Worm (Caenorhabditis elegans): ENCODE results near the gene mel-11.

mel-11 gene

ce11 chrII:9358230-9358629 is at the start of gene mel-11:
Gene mel-11 (plus strand): TSS chrII:9358530.
- no peak for TF ChIP-seq tra-4 (tag; optimal IDR thresholded peaks at IDR 0.05)
- no peak for TF ChIP-seq pes-1 (GFP tag; IDR thresholded peaks at IDR 0.05)
- no peak for TF ChIP-seq ama-1 (optimal IDR thresholded peaks at IDR 0.05)
- no peak for TF ChIP-seq hnd-1 (tag; optimal IDR thresholded peaks at IDR 0.05)
- no peak for TF ChIP-seq B0310.2 (tag; optimal IDR thresholded peaks at IDR 0.05)
- no peak for TF ChIP-seq tbx-11 (GFP tag; IDR thresholded peaks at IDR 0.05)

ce11 chrII:9308614-9309046 is 49.7 kb upstream of the mel-11 start:
- TF ChIP-seq sea-1 (GFP tag; conservative IDR thresholded peaks at IDR 0.05) (peak; percentile 53; the same call in 1 of the 2 replicates), hnd-1 (tag; optimal IDR thresholded peaks at IDR 0.05) (no peak), scrt-1 (GFP tag; IDR thresholded peaks at IDR 0.05) (no peak), pes-1 (GFP tag; IDR thresholded peaks at IDR 0.05) (no peak; the same call in 1 of the 2 replicates), F13C5.2 (tag; optimal IDR thresholded peaks at IDR 0.05) (peak; percentile 80), tbx-37 (GFP tag; conservative IDR thresholded peaks at IDR 0.05) (no peak), ets-7 (tag; optimal IDR thresholded peaks at IDR 0.05) (peak; percentile 48), B0310.2 (tag; optimal IDR thresholded peaks at IDR 0.05) (peak; percentile 14), ama-1 (optimal IDR thresholded peaks at IDR 0.05) (no peak), flt-1 (GFP tag; IDR thresholded peaks at IDR 0.05) (peak; percentile 26; the same call in 1 of the 2 replicates), hmg-4 (GFP tag; optimal IDR thresholded peaks at IDR 0.05) (peak; percentile 74), ceh-36 (tag; optimal IDR thresholded peaks at IDR 0.05) (no peak), aly-1 (tag; optimal IDR thresholded peaks at IDR 0.05) (no peak), tra-4 (tag; optimal IDR thresholded peaks at IDR 0.05) (no peak), tbx-11 (GFP tag; IDR thresholded peaks at IDR 0.05) (no peak), ceh-13 (GFP tag; optimal IDR thresholded peaks at IDR 0.05) (no peak)

DNA sequence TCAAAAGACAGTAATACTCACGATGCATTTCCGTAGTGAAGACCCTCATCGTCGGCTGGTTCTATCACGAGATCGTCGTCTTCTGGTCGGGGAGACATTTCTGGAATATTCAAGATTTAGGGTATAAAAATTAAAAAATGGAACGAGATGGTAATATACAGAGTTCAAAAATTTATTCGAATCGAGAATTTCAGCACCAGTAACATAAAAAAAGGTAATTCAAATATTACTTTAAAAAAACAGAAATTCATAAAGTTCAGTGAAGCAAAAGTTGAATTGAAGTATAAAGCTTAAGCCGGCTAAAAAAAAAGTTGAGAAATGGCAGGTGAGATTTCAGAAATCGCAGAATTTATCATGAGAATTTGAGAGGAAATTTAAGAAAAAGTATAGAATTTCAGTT is 48.1 kb upstream of the mel-11 start, which contains the start of gene cam-1:
cam-1 (minus strand) TSS at position 101 of the 400 bp plus-strand sequence.
- TF ChIP-seq ceh-13 (GFP tag; optimal IDR thresholded peaks at IDR 0.05) (no peak), F13C5.2 (tag; optimal IDR thresholded peaks at IDR 0.05) (no peak), ceh-36 (tag; optimal IDR thresholded peaks at IDR 0.05) (no peak), ets-7 (tag; optimal IDR thresholded peaks at IDR 0.05) (no peak), B0310.2 (tag; optimal IDR thresholded peaks at IDR 0.05) (no peak), tbx-11 (GFP tag; IDR thresholded peaks at IDR 0.05) (no peak), scrt-1 (GFP tag; IDR thresholded peaks at IDR 0.05) (no peak), flt-1 (GFP tag; IDR thresholded peaks at IDR 0.05) (no peak), hmbx-1 (tag; optimal IDR thresholded peaks at IDR 0.05) (no peak), hnd-1 (tag; optimal IDR thresholded peaks at IDR 0.05) (no peak), tbx-37 (GFP tag; conservative IDR thresholded peaks at IDR 0.05) (no peak)

DNA sequence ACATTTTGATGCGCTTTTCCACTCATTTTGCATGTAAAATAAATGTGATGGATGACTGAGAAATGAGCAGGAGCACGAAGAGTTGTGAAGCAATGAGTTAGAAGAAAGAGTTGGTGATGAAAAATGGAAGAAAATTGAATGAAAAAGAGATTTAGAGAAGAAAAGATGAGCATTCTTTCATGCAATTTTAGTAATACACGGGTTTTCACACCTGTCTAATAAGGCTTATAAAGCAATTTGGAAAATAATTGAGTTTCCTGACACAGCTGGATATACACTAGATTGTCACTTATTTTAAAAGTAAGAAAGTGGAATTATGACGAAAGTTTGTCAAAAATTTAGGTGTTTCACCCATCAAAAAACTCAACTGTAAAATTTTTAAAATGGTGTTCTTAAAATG is 47.5 kb upstream of the mel-11 start:
- TF ChIP-seq aly-1 (tag; optimal IDR thresholded peaks at IDR 0.05) = no peak
- no peak for TF ChIP-seq hmbx-1 (tag; optimal IDR thresholded peaks at IDR 0.05)
- TF ChIP-seq flt-1 (GFP tag; IDR thresholded peaks at IDR 0.05) = no peak
- TF ChIP-seq pes-1 (GFP tag; IDR thresholded peaks at IDR 0.05) = no peak
- TF ChIP-seq F13C5.2 (tag; optimal IDR thresholded peaks at IDR 0.05) = no peak
- no peak for TF ChIP-seq hnd-1 (tag; optimal IDR thresholded peaks at IDR 0.05)
- TF ChIP-seq sea-1 (GFP tag; conservative IDR thresholded peaks at IDR 0.05) = no peak
- TF ChIP-seq ets-7 (tag; optimal IDR thresholded peaks at IDR 0.05) = no peak
- no peak for TF ChIP-seq ceh-13 (GFP tag; optimal IDR thresholded peaks at IDR 0.05)
- TF ChIP-seq tbx-11 (GFP tag; IDR thresholded peaks at IDR 0.05) = no peak
- no peak for TF ChIP-seq B0310.2 (tag; optimal IDR thresholded peaks at IDR 0.05)
- TF ChIP-seq tra-4 (tag; optimal IDR thresholded peaks at IDR 0.05) = no peak
- no peak for TF ChIP-seq scrt-1 (GFP tag; IDR thresholded peaks at IDR 0.05)
- TF ChIP-seq hmg-4 (GFP tag; optimal IDR thresholded peaks at IDR 0.05) = no peak
- TF ChIP-seq tbx-37 (GFP tag; conservative IDR thresholded peaks at IDR 0.05) = no peak
- TF ChIP-seq ceh-36 (tag; optimal IDR thresholded peaks at IDR 0.05) = no peak
- TF ChIP-seq ama-1 (optimal IDR thresholded peaks at IDR 0.05) = no peak

- TF ChIP-seq F13C5.2 (tag; optimal IDR thresholded peaks at IDR 0.05) = no peak
- TF ChIP-seq sea-1 (GFP tag; conservative IDR thresholded peaks at IDR 0.05) = no peak
- TF ChIP-seq scrt-1 (GFP tag; IDR thresholded peaks at IDR 0.05) = no peak
- no peak for TF ChIP-seq ama-1 (optimal IDR thresholded peaks at IDR 0.05)
These were observed 46.6 kb upstream of the mel-11 start for ce11 chrII:9311702-9312101.

- TF ChIP-seq pes-1 (GFP tag; IDR thresholded peaks at IDR 0.05) (no peak), scrt-1 (GFP tag; IDR thresholded peaks at IDR 0.05) (no peak), ama-1 (optimal IDR thresholded peaks at IDR 0.05) (no peak), ets-7 (tag; optimal IDR thresholded peaks at IDR 0.05) (no peak)
These were observed 45.0 kb upstream of the mel-11 start for ce11 chrII:9313335-9313734.

- no peak for TF ChIP-seq scrt-1 (GFP tag; IDR thresholded peaks at IDR 0.05)
- TF ChIP-seq tbx-11 (GFP tag; IDR thresholded peaks at IDR 0.05) = no peak
- TF ChIP-seq hmg-4 (GFP tag; optimal IDR thresholded peaks at IDR 0.05) = no peak
- no peak for TF ChIP-seq ceh-36 (tag; optimal IDR thresholded peaks at IDR 0.05)
- TF ChIP-seq hmbx-1 (tag; optimal IDR thresholded peaks at IDR 0.05) = no peak
- no peak for TF ChIP-seq F13C5.2 (tag; optimal IDR thresholded peaks at IDR 0.05)
- no peak for TF ChIP-seq pes-1 (GFP tag; IDR thresholded peaks at IDR 0.05)
- no peak for TF ChIP-seq ceh-13 (GFP tag; optimal IDR thresholded peaks at IDR 0.05)
- no peak for TF ChIP-seq tbx-37 (GFP tag; conservative IDR thresholded peaks at IDR 0.05)
- no peak for TF ChIP-seq ets-7 (tag; optimal IDR thresholded peaks at IDR 0.05)
- TF ChIP-seq B0310.2 (tag; optimal IDR thresholded peaks at IDR 0.05) = no peak
- no peak for TF ChIP-seq hnd-1 (tag; optimal IDR thresholded peaks at IDR 0.05)
These were observed 43.6 kb upstream of the mel-11 start for ce11 chrII:9314733-9315132.

DNA sequence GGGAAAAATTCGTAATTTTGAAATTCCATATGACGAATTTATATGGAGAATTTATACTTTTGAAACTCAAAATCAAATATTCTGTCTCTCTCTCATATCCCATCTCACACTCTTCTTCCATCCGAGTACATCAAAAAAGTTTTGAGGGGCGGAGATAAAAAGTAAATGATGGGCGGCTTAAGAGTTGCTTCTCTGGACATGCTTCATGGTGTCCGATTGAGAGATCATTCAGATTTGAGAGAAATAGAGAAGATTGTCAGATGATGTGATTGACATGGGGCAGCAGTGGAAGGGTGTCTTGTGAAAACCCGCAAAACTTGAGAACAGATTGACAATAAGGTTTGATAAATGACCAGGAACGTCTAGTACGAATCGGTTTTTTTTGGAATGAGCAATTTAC is 42.6 kb upstream of the mel-11 start:
- TF ChIP-seq ceh-13 (GFP tag; optimal IDR thresholded peaks at IDR 0.05) (no peak), tra-4 (tag; optimal IDR thresholded peaks at IDR 0.05) (no peak), scrt-1 (GFP tag; IDR thresholded peaks at IDR 0.05) (no peak), pes-1 (GFP tag; IDR thresholded peaks at IDR 0.05) (no peak), hmbx-1 (tag; optimal IDR thresholded peaks at IDR 0.05) (no peak), flt-1 (GFP tag; IDR thresholded peaks at IDR 0.05) (no peak), ama-1 (optimal IDR thresholded peaks at IDR 0.05) (no peak), tbx-37 (GFP tag; conservative IDR thresholded peaks at IDR 0.05) (no peak), aly-1 (tag; optimal IDR thresholded peaks at IDR 0.05) (no peak), ceh-36 (tag; optimal IDR thresholded peaks at IDR 0.05) (no peak), F13C5.2 (tag; optimal IDR thresholded peaks at IDR 0.05) (no peak), tbx-11 (GFP tag; IDR thresholded peaks at IDR 0.05) (no peak), hnd-1 (tag; optimal IDR thresholded peaks at IDR 0.05) (no peak), B0310.2 (tag; optimal IDR thresholded peaks at IDR 0.05) (no peak), sea-1 (GFP tag; conservative IDR thresholded peaks at IDR 0.05) (no peak), hmg-4 (GFP tag; optimal IDR thresholded peaks at IDR 0.05) (no peak), ets-7 (tag; optimal IDR thresholded peaks at IDR 0.05) (no peak)
